Worm (Caenorhabditis elegans): Measurements from ENCODE around the gene iff-2.

DNA sequence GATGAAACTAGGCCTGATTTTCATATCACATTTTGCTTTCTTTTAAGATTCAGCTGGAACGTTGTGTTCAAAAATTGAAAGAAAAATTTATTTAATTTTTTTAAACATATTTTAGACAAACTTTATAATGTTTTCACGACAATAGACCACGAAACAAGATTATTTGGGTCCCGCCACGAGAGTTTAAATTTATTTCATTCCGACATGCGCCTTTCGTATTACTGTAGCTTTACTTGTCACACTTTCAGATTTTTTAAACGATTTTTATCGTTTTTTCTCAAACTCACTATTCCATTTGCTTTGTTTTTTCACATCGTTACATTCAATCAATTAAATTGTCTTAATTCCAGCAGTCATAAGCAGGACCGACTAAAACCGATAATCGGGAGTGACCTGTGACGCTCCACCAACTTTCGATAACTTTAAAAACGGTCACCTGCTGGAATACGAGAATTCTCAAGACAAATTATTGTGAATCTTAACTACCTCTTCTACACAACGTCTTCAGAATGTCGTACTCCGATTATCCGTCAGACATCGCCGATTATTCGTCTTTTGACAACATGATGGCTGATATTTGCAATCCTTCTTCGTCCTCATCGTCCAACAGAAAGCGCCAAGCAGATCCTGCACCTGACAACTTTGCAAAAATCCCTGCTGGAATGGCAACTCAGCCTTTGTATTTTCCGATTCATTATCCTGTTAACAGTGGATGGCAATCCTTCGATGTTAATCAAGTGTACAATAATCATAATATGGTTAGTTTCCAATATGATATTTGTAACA is 32.9 kb upstream of the iff-2 start, which contains the start of gene aptf-3:
- TF ChIP-seq mep-1 (tag; optimal IDR thresholded peaks at IDR 0.05) = no peak
- TF ChIP-seq blmp-1 (tag; optimal IDR thresholded peaks at IDR 0.05) = no peak
- no peak for TF ChIP-seq ces-1 (GFP tag; optimal IDR thresholded peaks at IDR 0.05)
- no peak for TF ChIP-seq zip-8 (tag; optimal IDR thresholded peaks at IDR 0.05)
- no peak for TF ChIP-seq unc-62 (GFP tag; optimal IDR thresholded peaks at IDR 0.05)
- TF ChIP-seq lsy-2 (tag; optimal IDR thresholded peaks at IDR 0.05) = no peak
- TF ChIP-seq snpc-4 (tag; optimal IDR thresholded peaks at IDR 0.05) = no peak
- no peak for TF ChIP-seq pha-4 (tag; optimal IDR thresholded peaks at IDR 0.05)
- TF ChIP-seq unc-39 (tag; optimal IDR thresholded peaks at IDR 0.05) = no peak
- TF ChIP-seq ham-2 (GFP tag; optimal IDR thresholded peaks at IDR 0.05) = no peak
- TF ChIP-seq elt-1 (tag; optimal IDR thresholded peaks at IDR 0.05; ENCODE audit: borderline replicate concordance, insufficient read depth) = no peak

All from whole organism, mixed stage, embryonic.